Fruit fly (Drosophila melanogaster): ENCODE data around the gene Imp.

Gene Imp

dm6 chrX:10767350-10768005, 56.6 kb downstream of the Imp start (continued):
- peak; percentile 23; the same call in 1 of the 2 replicates for TF ChIP-seq ap (GFP tag; IDR thresholded peaks at IDR 0.05)
- TF ChIP-seq ATbp (GFP tag; optimal IDR thresholded peaks at IDR 0.05), result peak; percentile 67
- peak; percentile 47 for TF ChIP-seq PHDP (tag; optimal IDR thresholded peaks at IDR 0.05)
- no peak for TF ChIP-seq Kr (GFP tag; optimal IDR thresholded peaks at IDR 0.05)
- TF ChIP-seq CG31224 (GFP tag; IDR thresholded peaks at IDR 0.05), result peak; percentile 17; the same call in 1 of the 2 replicates
- no peak for TF ChIP-seq CG6854 (GFP tag; optimal IDR thresholded peaks at IDR 0.05)
- 0 out of 3 replicates have a peak, but pooled peaks have one; percentile 39 for TF ChIP-seq gce (GFP tag; IDR thresholded peaks at IDR 0.05)
- no peak for TF ChIP-seq Six4 (GFP tag; optimal IDR thresholded peaks at IDR 0.05)
- TF ChIP-seq CG7556 (GFP tag; optimal IDR thresholded peaks at IDR 0.05), result peak; percentile 21
- TF ChIP-seq CG31388 (GFP tag; optimal IDR thresholded peaks at IDR 0.05), result no peak
- no peak for TF ChIP-seq bigmax (GFP tag; optimal IDR thresholded peaks at IDR 0.05)
- TF ChIP-seq CG12236 (GFP tag; optimal IDR thresholded peaks at IDR 0.05), result no peak
- no peak for TF ChIP-seq Tbp (GFP tag; optimal IDR thresholded peaks at IDR 0.05)
- peak; percentile 42; the same call in 1 of the 2 replicates for TF ChIP-seq CG3847 (GFP tag; IDR thresholded peaks at IDR 0.05)
- TF ChIP-seq CG8359 (GFP tag; optimal IDR thresholded peaks at IDR 0.05; ENCODE audit: borderline replicate concordance), result peak; percentile 23
- peak; percentile 32 for TF ChIP-seq odd (GFP tag; optimal IDR thresholded peaks at IDR 0.05)
- TF ChIP-seq dpn (GFP tag; optimal IDR thresholded peaks at IDR 0.05), result peak; percentile 55 to 67
- TF ChIP-seq CG33557 (GFP tag; optimal IDR thresholded peaks at IDR 0.05), result no peak
- TF ChIP-seq fd64A (GFP tag; optimal IDR thresholded peaks at IDR 0.05), result no peak
- peak; percentile 51 for TF ChIP-seq repo (GFP tag; optimal IDR thresholded peaks at IDR 0.05)
- TF ChIP-seq danr (GFP tag; IDR thresholded peaks at IDR 0.05), result no peak
- no peak for TF ChIP-seq ssp (GFP tag; IDR thresholded peaks at IDR 0.05)
- no peak for TF ChIP-seq Lim3 (GFP tag; IDR thresholded peaks at IDR 0.05)
- TF ChIP-seq HmgZ (tag; optimal IDR thresholded peaks at IDR 0.05), result peak; percentile 65
- no peak for TF ChIP-seq CG17802 (tag; optimal IDR thresholded peaks at IDR 0.05)
- peak; percentile 93 for TF ChIP-seq sqz (GFP tag; optimal IDR thresholded peaks at IDR 0.05)
- TF ChIP-seq CG15073 (GFP tag; optimal IDR thresholded peaks at IDR 0.05), result no peak
- TF ChIP-seq CkIIα-i1 (GFP tag; IDR thresholded peaks at IDR 0.05), result no peak
- TF ChIP-seq Pdp1 (GFP tag; optimal IDR thresholded peaks at IDR 0.05), result peak; percentile 27 to 54
- TF ChIP-seq az2 (GFP tag; optimal IDR thresholded peaks at IDR 0.05), result peak; percentile 40
- peak; percentile 53 for TF ChIP-seq Hr3 (GFP tag; optimal IDR thresholded peaks at IDR 0.05)
- no peak for TF ChIP-seq tio (GFP tag; optimal IDR thresholded peaks at IDR 0.05)
- TF ChIP-seq CG12942 (GFP tag; optimal IDR thresholded peaks at IDR 0.05), result peak; percentile 36
- TF ChIP-seq CG12299 (tag; optimal IDR thresholded peaks at IDR 0.05), result peak; percentile 54
- TF ChIP-seq vfl (GFP tag; optimal IDR thresholded peaks at IDR 0.05), result peak; percentile 51
- no peak for TF ChIP-seq hbn (GFP tag; IDR thresholded peaks at IDR 0.05; ENCODE audit: partially characterized antibody)
- TF ChIP-seq sug (tag; optimal IDR thresholded peaks at IDR 0.05), result peak; percentile 70
- peak; percentile 38 for TF ChIP-seq CG11723 (GFP tag; optimal IDR thresholded peaks at IDR 0.05)
- TF ChIP-seq trem (tag; optimal IDR thresholded peaks at IDR 0.05), result peak; percentile 15
- TF ChIP-seq Dbx (GFP tag; IDR thresholded peaks at IDR 0.05), result peak; percentile 81
- peak; percentile 62 for TF ChIP-seq HHEX (GFP tag; optimal IDR thresholded peaks at IDR 0.05)
- peak; percentile 48; the same call in 1 of the 2 replicates for TF ChIP-seq CG14441 (GFP tag; IDR thresholded peaks at IDR 0.05)
- TF ChIP-seq CG13296 (GFP tag; optimal IDR thresholded peaks at IDR 0.05), result peak; percentile 45
- peak; percentile 22 for TF ChIP-seq fd3F (GFP tag; optimal IDR thresholded peaks at IDR 0.05)
- TF ChIP-seq CG16863 (GFP tag; optimal IDR thresholded peaks at IDR 0.05), result peak; percentile 4
- TF ChIP-seq wor (GFP tag; IDR thresholded peaks at IDR 0.05), result no peak
- TF ChIP-seq CG18262 (tag; optimal IDR thresholded peaks at IDR 0.05), result peak; percentile 51
- TF ChIP-seq CG2202 (tag; optimal IDR thresholded peaks at IDR 0.05), result no peak
- TF ChIP-seq CG2712 (tag; optimal IDR thresholded peaks at IDR 0.05), result peak; percentile 48
- no peak for TF ChIP-seq ftz-f1 (GFP tag; optimal IDR thresholded peaks at IDR 0.05)
